Worm (Caenorhabditis elegans) whole organism, young adult: ENCODE results near the gene K01G5.8.

Experiments
- B0019.2 ChIP-seq: fragments of 200-800 bp; sonication (Bioruptor generic); conservative IDR thresholded peaks from 2 replicates; pipeline ENCODE4 v1.3.6; 2022; ENCODE audit warnings: missing genetic modification reagents, missing genetic modification characterization, missing compliant biosample characterization
- B0336.3 ChIP-seq: fragments of 200-800 bp; sonication (Bioruptor generic); IDR thresholded peaks from 2 replicates; pipeline ENCODE4 v1.3.6; 2022; ENCODE audit warnings: missing genetic modification characterization, missing compliant biosample characterization
- F22D6.2 ChIP-seq: sonication (generic microtip); optimal IDR thresholded peaks from 2 replicates; lab custom pipeline; 2016; ENCODE audit warnings: mild to moderate bottlenecking, missing genetic modification characterization, missing compliant biosample characterization
- F57C9.4 ChIP-seq: sonication (generic microtip); optimal IDR thresholded peaks from 2 replicates; lab custom pipeline; 2017; ENCODE audit warnings: mild to moderate bottlenecking, missing genetic modification characterization, missing compliant biosample characterization
- K12H6.12 ChIP-seq: fragments of 200-800 bp; sonication (Bioruptor generic); optimal IDR thresholded peaks from 2 replicates; lab custom pipeline; 2018; ENCODE audit warnings: mild to moderate bottlenecking, missing genetic modification characterization, missing compliant biosample characterization
- Y56A3A.18 ChIP-seq: fragments of 200-800 bp; sonication (Bioruptor generic); IDR thresholded peaks from 2 replicates; pipeline ENCODE4 v1.3.6; 2022; ENCODE audit warnings: missing genetic modification reagents, missing genetic modification characterization, missing compliant biosample characterization
- Y67H2A.10 ChIP-seq: fragments of 200-800 bp; sonication (Bioruptor generic); conservative IDR thresholded peaks from 2 replicates; pipeline ENCODE4 v1.3.6; 2022; ENCODE audit warnings: missing genetic modification reagents, missing genetic modification characterization, missing compliant biosample characterization
- Y95B8A.8 ChIP-seq: fragments of 200-800 bp; sonication (Bioruptor generic); IDR thresholded peaks from 2 replicates; pipeline ENCODE4 v1.3.6; 2022; ENCODE audit warnings: missing genetic modification reagents, missing genetic modification characterization, missing compliant biosample characterization
- aptf-2 ChIP-seq: fragments of 200-800 bp; sonication (Bioruptor generic); conservative IDR thresholded peaks from 2 replicates; pipeline ENCODE4 v1.3.6; 2022; ENCODE audit warnings: missing genetic modification reagents, missing genetic modification characterization, missing compliant biosample characterization
- aptf-3 ChIP-seq: fragments of 200-800 bp; sonication (Bioruptor generic); IDR thresholded peaks from 2 replicates; pipeline ENCODE4 v1.3.6; 2022; ENCODE audit warnings: missing genetic modification characterization, missing compliant biosample characterization
- atf-7 ChIP-seq: sonication (generic microtip); optimal IDR thresholded peaks from 2 replicates; lab custom pipeline; 2017; ENCODE audit warnings: mild to moderate bottlenecking, missing genetic modification characterization, missing compliant biosample characterization
- athp-1 ChIP-seq: sonication (generic microtip); optimal IDR thresholded peaks from 2 replicates; lab custom pipeline; 2017; ENCODE audit warnings: mild to moderate bottlenecking, missing genetic modification characterization, missing compliant biosample characterization
- attf-3 ChIP-seq: fragments of 200-800 bp; sonication (Bioruptor generic); conservative IDR thresholded peaks from 2 replicates; pipeline ENCODE4 v1.3.6; 2022; ENCODE audit warnings: missing genetic modification reagents, missing genetic modification characterization, missing compliant biosample characterization
- bed-1 ChIP-seq: fragments of 200-800 bp; sonication (Bioruptor generic); IDR thresholded peaks from 2 replicates; pipeline ENCODE4 v1.3.6; 2022; ENCODE audit warnings: missing genetic modification reagents, missing genetic modification characterization, missing compliant biosample characterization
- cebp-1 ChIP-seq, 2 experiments: fragments of 200-800 bp in 1 of 2; sonication (Bioruptor generic) in 1 of 2; sonication (generic microtip) in 1 of 2; IDR thresholded peaks in 1 of 2; optimal IDR thresholded peaks in 1 of 2; 2 replicates each; pipeline versions ENCODE4 v1.3.6 to Lab custom; 2017 to 2022; ENCODE audit warnings: missing compliant biosample characterization in 2 of 2, missing genetic modification characterization in 2 of 2, mild to moderate bottlenecking in 1 of 2, missing genetic modification reagents in 1 of 2, moderate library complexity in 1 of 2
- cebp-2 ChIP-seq: fragments of 200-800 bp; sonication (Bioruptor generic); IDR thresholded peaks from 2 replicates; pipeline ENCODE4 v1.3.6; 2022; ENCODE audit warnings: missing genetic modification characterization, missing compliant biosample characterization
- ceh-100 ChIP-seq: fragments of 200-800 bp; sonication (Bioruptor generic); IDR thresholded peaks from 2 replicates; pipeline ENCODE4 v1.3.6; 2022; ENCODE audit warnings: missing genetic modification reagents, missing genetic modification characterization, missing compliant biosample characterization
- ceh-58 ChIP-seq: fragments of 200-800 bp; sonication (Bioruptor generic); IDR thresholded peaks from 2 replicates; pipeline ENCODE4 v1.3.6; 2022; ENCODE audit warnings: missing genetic modification characterization, missing compliant biosample characterization
- dox-1 ChIP-seq: fragments of 200-800 bp; sonication (Bioruptor generic); IDR thresholded peaks from 2 replicates; pipeline ENCODE4 v1.3.6; 2022; ENCODE audit warnings: missing genetic modification reagents, missing genetic modification characterization, missing compliant biosample characterization
- dpl-1 ChIP-seq: fragments of 150-350 bp; optimal IDR thresholded peaks from 2 replicates; lab custom pipeline; 2014; ENCODE audit warnings: missing biosample characterization, missing genetic modification reagents, missing genetic modification characterization
- efl-1 ChIP-seq: fragments of 150-350 bp; optimal IDR thresholded peaks from 2 replicates; lab custom pipeline; 2014; ENCODE audit warnings: missing biosample characterization, missing genetic modification reagents, missing genetic modification characterization
- egl-18 ChIP-seq: fragments of 200-800 bp; sonication (Bioruptor generic); IDR thresholded peaks from 2 replicates; pipeline ENCODE4 v1.3.6; 2022; ENCODE audit warnings: missing genetic modification reagents, missing genetic modification characterization, missing compliant biosample characterization
- egl-44 ChIP-seq: fragments of 200-800 bp; sonication (Bioruptor generic); IDR thresholded peaks from 2 replicates; pipeline ENCODE4 v1.3.6; 2022; ENCODE audit warnings: missing genetic modification reagents, missing genetic modification characterization, missing compliant biosample characterization
- ekl-4 ChIP-seq: fragments of 200-800 bp; sonication (Bioruptor generic); IDR thresholded peaks from 2 replicates; pipeline ENCODE4 v1.3.6; 2022; ENCODE audit warnings: missing genetic modification reagents, missing genetic modification characterization, missing compliant biosample characterization
- gei-17 ChIP-seq: fragments of 200-800 bp; sonication (Bioruptor generic); optimal IDR thresholded peaks from 2 replicates; lab custom pipeline; 2018; ENCODE audit warnings: mild to moderate bottlenecking, missing genetic modification characterization, missing compliant biosample characterization
- hlh-12 ChIP-seq: sonication (generic microtip); optimal IDR thresholded peaks from 2 replicates; lab custom pipeline; 2016; ENCODE audit warnings: missing genetic modification characterization, missing compliant biosample characterization
- hlh-26 ChIP-seq: fragments of 200-800 bp; sonication (Bioruptor generic); conservative IDR thresholded peaks from 2 replicates; pipeline ENCODE4 v1.3.6; 2022; ENCODE audit warnings: missing genetic modification reagents, missing genetic modification characterization, missing compliant biosample characterization
- let-607 ChIP-seq, 2 experiments: fragments of 200-800 bp in 1 of 2; sonication (Bioruptor generic) in 1 of 2; sonication (generic microtip) in 1 of 2; optimal IDR thresholded peaks; 2 replicates each; lab custom pipeline; 2016 to 2018; ENCODE audit warnings: mild to moderate bottlenecking in 2 of 2, missing compliant biosample characterization in 2 of 2, missing genetic modification characterization in 2 of 2, moderate library complexity in 2 of 2, missing genotype in 1 of 2
- lin-26 ChIP-seq: fragments of 200-800 bp; sonication (Bioruptor generic); IDR thresholded peaks from 2 replicates; pipeline ENCODE4 v1.3.6; 2022; ENCODE audit warnings: missing genetic modification reagents, missing genetic modification characterization, missing compliant biosample characterization
- lin-40 ChIP-seq: sonication (generic microtip); optimal IDR thresholded peaks from 2 replicates; lab custom pipeline; 2016; ENCODE audit warnings: missing genetic modification characterization, mild to moderate bottlenecking, missing compliant biosample characterization, missing genotype, missing genetic modification reagents
- lsy-27 ChIP-seq: sonication (generic microtip); optimal IDR thresholded peaks from 2 replicates; lab custom pipeline; 2017; ENCODE audit warnings: missing genetic modification characterization, mild to moderate bottlenecking, missing compliant biosample characterization, antibody characterized with exemption, missing genotype, borderline replicate concordance; ENCODE audit not compliant: insufficient read depth
- madf-6 ChIP-seq: fragments of 200-800 bp; sonication (Bioruptor generic); IDR thresholded peaks from 2 replicates; pipeline ENCODE4 v1.3.6; 2022; ENCODE audit warnings: missing genetic modification reagents, missing genetic modification characterization, missing compliant biosample characterization
- mcd-1 ChIP-seq: fragments of 200-800 bp; sonication (Bioruptor generic); IDR thresholded peaks from 2 replicates; pipeline ENCODE4 v1.3.6; 2022; ENCODE audit warnings: missing genetic modification reagents, missing genetic modification characterization, missing compliant biosample characterization
- nfya-1 ChIP-seq: sonication (generic microtip); optimal IDR thresholded peaks from 2 replicates; lab custom pipeline; 2017; ENCODE audit warnings: antibody characterized with exemption, missing compliant biosample characterization, missing genetic modification characterization, borderline replicate concordance; ENCODE audit not compliant: insufficient read depth
- nhr-120 ChIP-seq: fragments of 200-800 bp; sonication (Bioruptor generic); IDR thresholded peaks from 2 replicates; pipeline ENCODE4 v1.3.6; 2022; ENCODE audit warnings: missing genetic modification characterization, missing compliant biosample characterization
- nhr-90 ChIP-seq: sonication (generic microtip); optimal IDR thresholded peaks from 2 replicates; lab custom pipeline; 2016; ENCODE audit warnings: missing genotype, mild to moderate bottlenecking, missing genetic modification characterization, missing compliant biosample characterization
- pbrm-1 ChIP-seq: fragments of 200-800 bp; sonication (Bioruptor generic); IDR thresholded peaks from 2 replicates; pipeline ENCODE4 v1.3.6; 2022; ENCODE audit warnings: missing genetic modification reagents, missing genetic modification characterization, missing compliant biosample characterization
- sdz-38 ChIP-seq: sonication (generic microtip); optimal IDR thresholded peaks from 2 replicates; lab custom pipeline; 2016; ENCODE audit warnings: missing genotype, missing genetic modification characterization, missing compliant biosample characterization
- tbp1 ChIP-seq: fragments of 200-800 bp; sonication (Bioruptor generic); optimal IDR thresholded peaks from 2 replicates; lab custom pipeline; 2018; ENCODE audit warnings: mild to moderate bottlenecking, missing genetic modification characterization, missing compliant biosample characterization
- tbx-9 ChIP-seq: sonication (generic microtip); optimal IDR thresholded peaks from 2 replicates; lab custom pipeline; 2016; ENCODE audit warnings: borderline replicate concordance, missing genetic modification characterization, inconsistent platforms, missing compliant biosample characterization
- unc-62 ChIP-seq: fragments of 150-350 bp; optimal IDR thresholded peaks from 2 replicates; lab custom pipeline; 2014; ENCODE audit warnings: missing biosample characterization, missing genetic modification reagents, missing genetic modification characterization
- xnd-1 ChIP-seq: sonication (generic microtip); optimal IDR thresholded peaks from 2 replicates; lab custom pipeline; 2016; ENCODE audit warnings: missing genotype, missing genetic modification reagents, missing genetic modification characterization, missing compliant biosample characterization
- zfh-2 ChIP-seq: fragments of 200-800 bp; sonication (Bioruptor generic); conservative IDR thresholded peaks from 2 replicates; pipeline ENCODE4 v1.3.6; 2022; ENCODE audit warnings: missing genetic modification reagents, missing genetic modification characterization, missing compliant biosample characterization
- ztf-18 ChIP-seq: sonication (generic microtip); optimal IDR thresholded peaks from 2 replicates; lab custom pipeline; 2016; ENCODE audit warnings: missing genotype, mild to moderate bottlenecking, missing genetic modification characterization, missing compliant biosample characterization
- ztf-22 ChIP-seq: fragments of 200-800 bp; sonication (Bioruptor generic); optimal IDR thresholded peaks from 2 replicates; lab custom pipeline; 2018; ENCODE audit warnings: mild to moderate bottlenecking, missing genetic modification characterization, moderate library complexity, missing compliant biosample characterization
- ztf-26 ChIP-seq: sonication (generic microtip); optimal IDR thresholded peaks from 2 replicates; lab custom pipeline; 2017; ENCODE audit warnings: missing genetic modification characterization, missing compliant biosample characterization
- ztf-28 ChIP-seq: fragments of 200-800 bp; sonication (Bioruptor generic); IDR thresholded peaks from 2 replicates; pipeline ENCODE4 v1.3.6; 2022; ENCODE audit warnings: missing genetic modification reagents, missing genetic modification characterization, missing compliant biosample characterization
- ztf-3 ChIP-seq: fragments of 200-800 bp; sonication (Bioruptor generic); optimal IDR thresholded peaks from 2 replicates; lab custom pipeline; 2018; ENCODE audit warnings: mild to moderate bottlenecking, missing genetic modification characterization, missing compliant biosample characterization

K01G5.8 gene

ce11 chrIII:10720170-10720569 is 20.4 kb downstream of the K01G5.8 start (continued):
- no peak for TF ChIP-seq tbx-9 (tag; lab: Kevin White, UChicago)
- peak; percentile 58 for TF ChIP-seq tbp1 (GFP tag; lab: Kevin White, UChicago)
- TF ChIP-seq unc-62 (GFP tag; lab: Kevin White, UChicago), result no peak
- peak; percentile 72 for TF ChIP-seq K12H6.12
- TF ChIP-seq nhr-90 (tag; lab: Kevin White, UChicago), result no peak
- TF ChIP-seq Y95B8A.8, result 0 out of 2 replicates have a peak, but pooled peaks have one; percentile 25
- no peak for TF ChIP-seq ztf-28 (GFP tag; lab: Robert Waterston, UW)
- no peak for TF ChIP-seq ztf-3 (GFP tag; lab: Kevin White, UChicago)
- TF ChIP-seq cebp-1 (GFP tag; IDR thresholded peaks at IDR 0.05; lab: Robert Waterston, UW), result peak; percentile 52; the same call in 1 of the 2 replicates
- TF ChIP-seq cebp-1 (tag; optimal IDR thresholded peaks at IDR 0.05; lab: Kevin White, UChicago), result peak; percentile 84
- TF ChIP-seq Y67H2A.10 (GFP tag; lab: Robert Waterston, UW), result peak; percentile 61; the same call in 1 of the 2 replicates
- peak; percentile 46 for TF ChIP-seq athp-1
- TF ChIP-seq efl-1 (GFP tag; lab: Kevin White, UChicago), result peak; percentile 17
- peak; percentile 79 for TF ChIP-seq lin-40 (tag; lab: Kevin White, UChicago)
- peak; percentile 59; the same call in 1 of the 2 replicates for TF ChIP-seq egl-44 (GFP tag; lab: Robert Waterston, UW)
- 0 out of 2 replicates have a peak, but pooled peaks have one; percentile 32 for TF ChIP-seq ceh-100 (GFP tag; lab: Robert Waterston, UW)
- TF ChIP-seq B0019.2, result no peak
- TF ChIP-seq ekl-4 (GFP tag; lab: Robert Waterston, UW), result peak; percentile 78
- TF ChIP-seq attf-3 (GFP tag; lab: Robert Waterston, UW), result no peak
- TF ChIP-seq F22D6.2 (tag; lab: Kevin White, UChicago), result no peak
- no peak for TF ChIP-seq hlh-12 (tag; lab: Kevin White, UChicago)
- TF ChIP-seq Y56A3A.18 (GFP tag; lab: Robert Waterston, UW), result 0 out of 2 replicates have a peak, but pooled peaks have one; percentile 19
- no peak for TF ChIP-seq aptf-2 (GFP tag; lab: Robert Waterston, UW)
- TF ChIP-seq lin-26 (GFP tag; lab: Robert Waterston, UW), result peak; percentile 73
- TF ChIP-seq madf-6 (GFP tag; lab: Robert Waterston, UW), result peak; percentile 48; the same call in 1 of the 2 replicates
- TF ChIP-seq F57C9.4, result no peak
- no peak for TF ChIP-seq nfya-1
- TF ChIP-seq gei-17, result peak; percentile 37
- TF ChIP-seq dox-1 (GFP tag; lab: Robert Waterston, UW), result peak; percentile 88
- TF ChIP-seq pbrm-1, result peak; percentile 79
- TF ChIP-seq let-607 (tag; optimal IDR thresholded peaks at IDR 0.05; lab: Kevin White, UChicago), result peak; percentile 19 to 58
- TF ChIP-seq dpl-1 (GFP tag; lab: Kevin White, UChicago), result no peak
- TF ChIP-seq B0336.3, result peak; percentile 81
- TF ChIP-seq egl-18 (GFP tag; lab: Robert Waterston, UW), result no peak
- TF ChIP-seq ceh-58 (GFP tag; lab: Robert Waterston, UW), result no peak
- TF ChIP-seq zfh-2 (GFP tag; lab: Robert Waterston, UW), result peak; percentile 95
- peak; percentile 72 for TF ChIP-seq mcd-1
- no peak for TF ChIP-seq lsy-27 (tag; lab: Kevin White, UChicago)
- no peak for TF ChIP-seq sdz-38 (tag; lab: Kevin White, UChicago)
- peak; percentile 54 for TF ChIP-seq ztf-22 (GFP tag; lab: Kevin White, UChicago)
- TF ChIP-seq hlh-26, result no peak
- peak; percentile 80 for TF ChIP-seq atf-7 (tag; lab: Kevin White, UChicago)
- TF ChIP-seq ztf-26 (tag; lab: Kevin White, UChicago), result peak; percentile 59
- TF ChIP-seq aptf-3 (GFP tag; lab: Robert Waterston, UW), result no peak
- TF ChIP-seq nhr-120, result no peak
- TF ChIP-seq cebp-2 (GFP tag; lab: Robert Waterston, UW), result no peak
- no peak for TF ChIP-seq bed-1 (GFP tag; lab: Robert Waterston, UW)
- TF ChIP-seq ztf-18 (tag; lab: Kevin White, UChicago), result peak; percentile 44
- TF ChIP-seq xnd-1 (tag; lab: Kevin White, UChicago), result no peak
